Worm (Caenorhabditis elegans): ENCODE results near the gene K07E3.9.
"Not testable (repeated sequence)": the region's sequence is repeated elsewhere in the genome, so short reads cannot be mapped to it uniquely, and the experiment has no call there.

K07E3.9 gene

DNA sequence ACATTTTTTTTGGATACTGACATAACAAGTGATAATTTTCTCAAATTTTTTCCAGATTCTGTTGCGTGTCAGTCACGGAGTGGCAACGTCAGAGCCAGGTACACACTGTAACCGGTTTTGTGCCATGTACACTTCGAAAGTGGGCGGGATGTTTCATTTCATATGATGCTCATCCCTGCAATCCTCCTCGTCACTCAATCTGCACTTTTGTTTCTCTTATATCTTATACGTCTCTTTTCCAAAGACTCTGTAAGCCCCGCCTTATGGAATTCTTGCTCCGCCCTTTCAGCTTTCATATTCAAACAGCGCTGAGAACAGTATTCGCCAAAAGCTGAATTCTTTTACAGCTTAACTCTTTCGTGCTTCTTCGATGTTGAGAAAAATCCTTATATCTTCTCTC is 31.1 kb downstream of the K07E3.9 start, which contains the start of gene C02B8.3:
C02B8.3 (plus strand) TSS at position 301 of the 400 bp plus-strand sequence.
- TF ChIP-seq egl-27 (tag; optimal IDR thresholded peaks at IDR 0.05) (no peak), F13H6.1 (tag; optimal IDR thresholded peaks at IDR 0.05) (no peak), elt-1 (tag; optimal IDR thresholded peaks at IDR 0.05) (no peak), lin-13 (GFP tag; optimal IDR thresholded peaks at IDR 0.05) (no peak), lin-39 (tag; optimal IDR thresholded peaks at IDR 0.05) (no peak)

DNA sequence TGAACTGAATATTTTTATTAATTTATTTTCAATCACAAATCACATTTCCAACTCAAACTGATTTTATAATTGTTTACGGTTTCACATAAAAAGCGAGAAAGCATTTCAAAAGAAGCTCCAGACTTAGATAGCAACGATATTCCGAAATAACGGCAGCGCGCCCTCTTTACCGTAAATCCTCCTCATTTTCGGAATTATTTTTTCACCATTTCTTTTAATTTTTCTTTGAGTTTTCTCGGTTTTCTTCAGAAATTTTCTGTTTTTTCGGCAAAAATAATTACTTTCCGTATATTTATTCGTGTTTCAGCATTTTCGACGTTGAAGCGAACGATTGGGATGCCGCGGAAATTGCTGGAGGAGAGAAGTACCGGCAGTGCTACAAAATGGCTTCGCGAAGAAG is 39.4 kb downstream of the K07E3.9 start, which contains the start of gene C02B8.1:
C02B8.1 (plus strand) TSS at position 301 of the 400 bp plus-strand sequence.
- TF ChIP-seq lsy-2 (tag; optimal IDR thresholded peaks at IDR 0.05) (no peak), sem-4 (tag; optimal IDR thresholded peaks at IDR 0.05) (no peak), ama-1 (optimal IDR thresholded peaks at IDR 0.05) (no peak), dmd-4 (tag; optimal IDR thresholded peaks at IDR 0.05) (no peak), ztf-1 (GFP tag; conservative IDR thresholded peaks at IDR 0.05) (no peak)

DNA sequence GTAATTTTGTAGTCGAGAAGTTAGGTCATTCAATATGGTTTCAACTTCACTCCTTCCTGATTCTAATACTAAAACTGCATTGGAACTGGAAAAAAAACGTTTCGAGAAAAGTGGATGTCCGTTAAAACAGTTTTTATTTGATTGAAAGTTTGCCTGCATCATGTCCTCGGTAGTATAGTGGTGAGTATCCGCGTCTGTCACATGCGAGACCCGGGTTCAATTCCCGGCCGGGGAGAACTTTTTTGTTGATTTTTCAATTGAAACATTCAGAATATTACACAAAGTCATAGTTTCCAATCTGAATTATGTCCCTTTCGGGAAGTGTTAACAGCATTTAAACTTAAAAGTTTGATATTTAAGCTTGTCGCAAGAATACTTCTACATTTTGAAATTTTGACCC is 41.0 kb downstream of the K07E3.9 start:
- no peak for TF ChIP-seq mab-5 (tag; optimal IDR thresholded peaks at IDR 0.05)
- TF ChIP-seq unc-62 (GFP tag; optimal IDR thresholded peaks at IDR 0.05) = no peak
- no peak for TF ChIP-seq ama-1 (optimal IDR thresholded peaks at IDR 0.05)
- TF ChIP-seq aly-2 (tag; optimal IDR thresholded peaks at IDR 0.05) = no peak

DNA sequence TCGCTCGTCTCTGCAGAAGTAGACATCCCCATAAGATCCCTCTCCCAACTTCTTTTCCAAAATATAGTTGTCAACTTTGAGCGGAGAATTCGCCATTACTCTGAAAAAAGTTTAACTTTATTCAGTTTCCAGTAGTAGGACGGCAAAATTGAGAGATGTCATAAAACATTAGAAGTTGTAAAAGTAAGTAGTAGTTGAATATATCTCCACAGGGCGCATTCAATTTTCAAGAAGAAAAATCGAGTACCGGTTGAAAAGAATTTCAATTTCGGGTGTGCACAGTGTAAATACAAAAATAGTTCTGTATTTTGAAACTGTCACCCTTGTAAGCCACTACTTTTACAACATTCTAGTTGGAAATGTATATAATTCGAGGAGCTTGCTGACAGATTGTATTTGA is 42.6 kb downstream of the K07E3.9 start, which contains the start of gene F22F1.2:
F22F1.2 (minus strand) TSS at position 101 of the 400 bp plus-strand sequence.
- TF ChIP-seq unc-55 (GFP tag; optimal IDR thresholded peaks at IDR 0.05) (no peak), nhr-129 (tag; optimal IDR thresholded peaks at IDR 0.05) (no peak), nhr-21 (tag; optimal IDR thresholded peaks at IDR 0.05) (no peak), nhr-6 (tag; optimal IDR thresholded peaks at IDR 0.05) (no peak), ceh-82 (tag; optimal IDR thresholded peaks at IDR 0.05) (no peak)

DNA sequence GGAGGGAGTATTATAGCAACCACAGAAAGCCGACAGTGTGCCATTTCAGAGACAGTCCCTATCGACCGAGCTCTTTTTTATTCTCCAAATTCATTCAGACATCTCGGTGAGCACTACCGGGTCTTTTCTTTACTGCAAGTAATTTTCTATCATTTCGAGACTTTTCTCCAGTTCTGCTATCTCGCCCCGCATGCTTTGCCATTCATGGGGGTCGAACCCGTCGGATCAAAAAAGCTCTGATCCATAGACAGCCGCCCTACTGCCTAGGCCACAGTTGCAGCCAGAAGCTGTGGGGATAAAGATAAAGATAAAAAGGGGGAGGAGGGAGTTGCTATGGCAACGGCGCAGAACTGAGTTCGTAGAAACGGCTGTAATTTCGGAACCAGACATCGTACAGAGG is 43.4 kb downstream of the K07E3.9 start:
- TF ChIP-seq mab-5 (tag; optimal IDR thresholded peaks at IDR 0.05) (no peak), lin-11 (tag; optimal IDR thresholded peaks at IDR 0.05) (peak; percentile 13)

DNA sequence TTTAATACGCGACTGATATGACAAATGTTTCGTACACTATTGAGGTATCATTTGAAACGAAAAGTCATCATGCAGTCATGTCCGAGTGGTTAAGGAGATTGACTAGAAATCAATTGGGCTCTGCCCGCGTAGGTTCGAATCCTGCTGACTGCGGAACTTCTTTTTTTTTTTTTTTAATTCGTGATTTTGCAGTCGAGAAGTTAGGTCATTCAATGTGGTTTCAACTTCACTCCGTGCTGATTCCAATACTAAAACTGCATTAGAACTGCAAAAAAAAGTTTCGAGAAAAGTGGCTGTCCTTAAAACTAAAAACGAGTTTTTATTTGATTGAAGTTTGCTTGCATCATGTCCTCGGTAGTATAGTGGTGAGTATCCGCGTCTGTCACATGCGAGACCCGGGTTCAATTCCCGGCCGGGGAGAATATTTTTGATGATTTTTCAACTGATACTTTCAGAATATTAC is 46.4 kb downstream of the K07E3.9 start:
- TF ChIP-seq unc-55 (GFP tag; optimal IDR thresholded peaks at IDR 0.05) (peak; percentile 24), crh-2 (tag; optimal IDR thresholded peaks at IDR 0.05) (peak; percentile 45), sma-3 (GFP tag; optimal IDR thresholded peaks at IDR 0.05) (peak; percentile 39), nhr-129 (tag; optimal IDR thresholded peaks at IDR 0.05) (peak; percentile 34), fos-1 (tag; optimal IDR thresholded peaks at IDR 0.05) (peak; percentile 2)

DNA sequence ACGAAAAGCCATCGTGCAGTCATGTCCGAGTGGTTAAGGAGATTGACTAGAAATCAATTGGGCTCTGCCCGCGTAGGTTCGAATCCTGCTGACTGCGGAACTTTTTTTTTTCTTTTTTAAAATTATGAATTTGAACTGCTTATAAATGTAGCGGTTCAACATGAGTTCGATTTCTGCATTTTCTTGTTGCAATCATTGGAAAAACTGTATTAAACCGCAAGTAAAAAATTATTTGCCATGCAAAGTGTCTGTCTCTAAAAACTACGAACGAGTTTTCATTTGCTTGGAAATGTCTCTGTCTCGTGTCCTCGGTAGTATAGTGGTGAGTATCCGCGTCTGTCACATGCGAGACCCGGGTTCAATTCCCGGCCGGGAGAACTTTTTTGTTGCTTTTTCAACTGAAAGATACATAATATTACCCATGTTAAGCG is 47.4 kb downstream of the K07E3.9 start:
- TF ChIP-seq unc-55 (GFP tag; optimal IDR thresholded peaks at IDR 0.05) (peak; percentile 39), sma-9 (GFP tag; optimal IDR thresholded peaks at IDR 0.05) (peak; percentile 37), C34F6.9 (tag; optimal IDR thresholded peaks at IDR 0.05) (peak; percentile 28), nhr-25 (tag; optimal IDR thresholded peaks at IDR 0.05) (peak; percentile 9), egl-27 (tag; optimal IDR thresholded peaks at IDR 0.05) (peak; percentile 5), lsy-2 (tag; optimal IDR thresholded peaks at IDR 0.05) (peak in 1 of 2 experiments; percentile 12), mdl-1 (tag; optimal IDR thresholded peaks at IDR 0.05) (peak in 1 of 2 experiments; percentile 50), nhr-129 (tag; optimal IDR thresholded peaks at IDR 0.05) (peak; percentile 25)
- not testable (repeated sequence) for TF ChIP-seq sma-9 (tag; optimal IDR thresholded peaks at IDR 0.05)

DNA sequence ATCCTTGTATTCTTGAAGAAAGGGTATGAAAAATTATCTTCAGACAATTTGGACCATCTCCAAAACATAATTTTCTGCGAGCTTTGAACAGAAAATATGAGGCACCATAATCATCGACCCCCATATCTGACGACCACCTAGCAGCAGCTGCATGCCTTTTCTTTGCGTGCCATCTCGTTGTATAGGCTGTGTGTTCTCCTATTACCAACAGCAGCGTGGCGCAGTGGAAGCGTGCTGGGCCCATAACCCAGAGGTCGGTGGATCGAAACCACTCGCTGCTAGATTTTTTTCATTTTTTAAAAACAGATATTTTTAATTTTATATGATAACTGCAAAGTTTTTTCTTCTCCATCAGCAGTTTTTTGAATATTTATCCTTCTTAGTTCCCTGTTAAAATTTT is 47.9 kb downstream of the K07E3.9 start:
- TF ChIP-seq dmd-4 (tag; optimal IDR thresholded peaks at IDR 0.05) = no peak
- TF ChIP-seq R02D3.7 (tag; optimal IDR thresholded peaks at IDR 0.05) = no peak
- TF ChIP-seq egl-27 (tag; optimal IDR thresholded peaks at IDR 0.05) = no peak
- peak; percentile 11 for TF ChIP-seq lin-11 (tag; optimal IDR thresholded peaks at IDR 0.05)
- TF ChIP-seq crh-2 (tag; optimal IDR thresholded peaks at IDR 0.05) = peak; percentile 7
- no peak for TF ChIP-seq unc-39 (tag; optimal IDR thresholded peaks at IDR 0.05)
- no peak for TF ChIP-seq nhr-129 (tag; optimal IDR thresholded peaks at IDR 0.05)
- TF ChIP-seq nhr-77 (tag; optimal IDR thresholded peaks at IDR 0.05) = no peak
- no peak for TF ChIP-seq ztf-11 (tag; optimal IDR thresholded peaks at IDR 0.05)
- peak; percentile 34 for TF ChIP-seq Y55F3AM.14 (GFP tag; optimal IDR thresholded peaks at IDR 0.05)
- TF ChIP-seq ama-1 (optimal IDR thresholded peaks at IDR 0.05) = no peak
- peak; percentile 44 for TF ChIP-seq sma-9 (GFP tag; optimal IDR thresholded peaks at IDR 0.05)
- no peak for TF ChIP-seq sma-9 (tag; optimal IDR thresholded peaks at IDR 0.05)
- peak; percentile 20 for TF ChIP-seq unc-55 (GFP tag; optimal IDR thresholded peaks at IDR 0.05)
- no peak for TF ChIP-seq alr-1 (tag; optimal IDR thresholded peaks at IDR 0.05)

Data from whole organism, L2 larva.